Fruit fly (Drosophila melanogaster): ENCODE data around the gene CG31869.

DNA sequence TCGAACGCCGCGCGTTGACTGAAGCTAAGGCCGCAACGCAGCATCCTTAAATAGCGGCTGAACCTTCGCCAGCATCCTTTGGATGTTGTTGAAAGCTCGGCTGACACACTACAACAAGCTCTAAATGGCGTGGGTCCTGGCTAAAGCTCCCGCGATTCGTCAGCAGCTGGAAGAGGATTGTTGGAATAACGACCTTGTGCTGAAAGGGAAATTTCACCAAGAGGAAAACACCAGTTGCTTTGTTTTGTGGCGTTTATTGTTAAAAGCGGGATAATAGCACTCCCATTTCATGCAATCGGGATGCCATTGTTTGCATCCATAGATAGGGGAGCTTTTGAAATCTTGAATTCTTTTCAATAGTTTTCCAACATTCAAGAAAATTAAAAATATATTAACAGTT, 36.6 kb upstream of the CG31869 start, which contains the start of gene Nos:
- no peak for TF ChIP-seq CG34376 (GFP tag; optimal IDR thresholded peaks at IDR 0.05)
- TF ChIP-seq CG11696 (GFP tag; IDR thresholded peaks at IDR 0.05) = no peak
- no peak for TF ChIP-seq CoRest (tag; optimal IDR thresholded peaks at IDR 0.05)
- TF ChIP-seq zen2 (GFP tag; IDR thresholded peaks at IDR 0.05; ENCODE audit: partially characterized antibody) = no peak
- TF ChIP-seq bab2 (GFP tag; optimal IDR thresholded peaks at IDR 0.05) = no peak
- no peak for TF ChIP-seq Ssrp (tag; optimal IDR thresholded peaks at IDR 0.05)
- TF ChIP-seq org-1 (GFP tag; optimal IDR thresholded peaks at IDR 0.05) = no peak
- no peak for TF ChIP-seq dimm (GFP tag; IDR thresholded peaks at IDR 0.05)
- no peak for TF ChIP-seq Dp (GFP tag; optimal IDR thresholded peaks at IDR 0.05)
- no peak for TF ChIP-seq CG2889 (GFP tag; IDR thresholded peaks at IDR 0.05)
- TF ChIP-seq CG32532 (GFP tag; IDR thresholded peaks at IDR 0.05) = no peak
- TF ChIP-seq MBD-R2 (GFP tag; IDR thresholded peaks at IDR 0.05) = no peak
- no peak for TF ChIP-seq Sox102F (GFP tag; optimal IDR thresholded peaks at IDR 0.05)
